Fruit fly (Drosophila melanogaster): ENCODE measurements around the gene Naa60.

DNA sequence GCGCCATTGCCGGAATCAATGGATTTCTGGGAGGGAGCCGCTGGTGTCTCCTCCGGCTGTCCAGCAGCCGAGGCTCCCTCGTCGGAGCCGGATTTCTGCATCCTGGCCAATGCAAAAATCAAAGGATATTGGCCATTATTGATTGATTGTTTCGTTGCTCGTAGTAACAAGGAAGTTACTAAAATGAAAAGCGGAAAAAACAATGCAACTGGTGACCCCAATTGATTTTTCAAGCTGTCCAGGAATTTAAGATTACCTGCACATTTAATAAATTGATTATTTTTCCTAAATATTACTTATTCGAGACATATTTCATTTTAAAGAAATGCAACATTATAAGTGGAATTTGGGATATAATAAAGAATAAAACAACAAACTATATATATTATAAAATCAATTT lies 23.2 kb upstream of the Naa60 start, which contains the start of gene CG6761:
- TF ChIP-seq Eip93F (GFP tag; optimal IDR thresholded peaks at IDR 0.05) = no peak
- TF ChIP-seq salr (GFP tag; optimal IDR thresholded peaks at IDR 0.05) = no peak
- no peak for TF ChIP-seq ss (GFP tag; optimal IDR thresholded peaks at IDR 0.05)
- no peak for TF ChIP-seq CG6854 (GFP tag; optimal IDR thresholded peaks at IDR 0.05)
- no peak for TF ChIP-seq fkh (GFP tag; optimal IDR thresholded peaks at IDR 0.05)
- TF ChIP-seq dsx (GFP tag; optimal IDR thresholded peaks at IDR 0.05; ENCODE audit: poor library complexity, severe bottlenecking) = no peak
- TF ChIP-seq fd59A (GFP tag; optimal IDR thresholded peaks at IDR 0.05) = no peak
- TF ChIP-seq spab (GFP tag; optimal IDR thresholded peaks at IDR 0.05) = no peak
- no peak for TF ChIP-seq Ets96B (tag; optimal IDR thresholded peaks at IDR 0.05)
- no peak for TF ChIP-seq Eip75B (GFP tag; optimal IDR thresholded peaks at IDR 0.05)
- TF ChIP-seq cyc (GFP tag; optimal IDR thresholded peaks at IDR 0.05) = no peak
- TF ChIP-seq Lpt (GFP tag; optimal IDR thresholded peaks at IDR 0.05) = no peak

Data from whole organism, prepupa.